Worm (Caenorhabditis elegans): ENCODE measurements around the gene T14G8.2.

The T14G8.2 gene

ce11 chrX:12889837-12890449, 32.1 kb downstream of the T14G8.2 start:
- TF ChIP-seq nhr-129 (tag; optimal IDR thresholded peaks at IDR 0.05) (peak; percentile 95), lsy-2 (tag; optimal IDR thresholded peaks at IDR 0.05) (peak; percentile 41 to 58), sma-3 (GFP tag; optimal IDR thresholded peaks at IDR 0.05) (peak; percentile 50), lin-13 (GFP tag; optimal IDR thresholded peaks at IDR 0.05) (peak; percentile 41), sem-4 (tag; optimal IDR thresholded peaks at IDR 0.05) (peak; percentile 42), nhr-21 (tag; optimal IDR thresholded peaks at IDR 0.05) (peak; percentile 81), nhr-25 (tag; optimal IDR thresholded peaks at IDR 0.05) (peak; percentile 24), elt-3 (tag; optimal IDR thresholded peaks at IDR 0.05) (no peak), mdl-1 (tag; optimal IDR thresholded peaks at IDR 0.05) (peak in 1 of 2 experiments; percentile 55), C34F6.9 (tag; optimal IDR thresholded peaks at IDR 0.05) (peak; percentile 71), mab-5 (tag; optimal IDR thresholded peaks at IDR 0.05) (no peak), sma-9 (GFP tag; optimal IDR thresholded peaks at IDR 0.05) (peak; percentile 85), sma-9 (tag; optimal IDR thresholded peaks at IDR 0.05) (no peak), nhr-237 (tag; optimal IDR thresholded peaks at IDR 0.05) (no peak), R02D3.7 (tag; optimal IDR thresholded peaks at IDR 0.05) (no peak), egl-27 (tag; optimal IDR thresholded peaks at IDR 0.05) (peak; percentile 59), fos-1 (tag; optimal IDR thresholded peaks at IDR 0.05) (peak; percentile 42), ztf-4 (tag; optimal IDR thresholded peaks at IDR 0.05) (no peak), ztf-1 (GFP tag; conservative IDR thresholded peaks at IDR 0.05) (no peak), peb-1 (tag; optimal IDR thresholded peaks at IDR 0.05) (no peak), ceh-16 (tag; optimal IDR thresholded peaks at IDR 0.05) (peak; percentile 9), ama-1 (optimal IDR thresholded peaks at IDR 0.05) (no peak), skn-1 (tag; optimal IDR thresholded peaks at IDR 0.05) (no peak), zag-1 (tag; optimal IDR thresholded peaks at IDR 0.05) (peak; percentile 27), F13H6.1 (tag; optimal IDR thresholded peaks at IDR 0.05) (peak; percentile 56), Y55F3AM.14 (GFP tag; optimal IDR thresholded peaks at IDR 0.05) (peak; percentile 61), dmd-4 (tag; optimal IDR thresholded peaks at IDR 0.05) (no peak), aly-2 (tag; optimal IDR thresholded peaks at IDR 0.05) (no peak), blmp-1 (tag; optimal IDR thresholded peaks at IDR 0.05; ENCODE audit: insufficient read depth) (peak; percentile 24), unc-55 (GFP tag; optimal IDR thresholded peaks at IDR 0.05) (peak; percentile 84), nhr-12 (tag; optimal IDR thresholded peaks at IDR 0.05) (no peak), nhr-23 (tag; optimal IDR thresholded peaks at IDR 0.05) (no peak), alr-1 (tag; optimal IDR thresholded peaks at IDR 0.05) (no peak), gmeb-1 (tag; optimal IDR thresholded peaks at IDR 0.05) (peak; percentile 31), crh-2 (tag; optimal IDR thresholded peaks at IDR 0.05) (peak; percentile 51), nhr-11 (tag; optimal IDR thresholded peaks at IDR 0.05) (no peak), lin-11 (tag; optimal IDR thresholded peaks at IDR 0.05) (peak; percentile 86)

ce11 chrX:12899140-12899888, 41.5 kb downstream of the T14G8.2 start:
- TF ChIP-seq nhr-10 (tag; optimal IDR thresholded peaks at IDR 0.05): no peak
- TF ChIP-seq snpc-4 (tag; optimal IDR thresholded peaks at IDR 0.05): no peak
- TF ChIP-seq unc-55 (GFP tag; optimal IDR thresholded peaks at IDR 0.05): peak; percentile 76
- TF ChIP-seq nhr-23 (tag; optimal IDR thresholded peaks at IDR 0.05): no peak
- peak; percentile 68 for TF ChIP-seq nhr-129 (tag; optimal IDR thresholded peaks at IDR 0.05)
- TF ChIP-seq nhr-25 (tag; optimal IDR thresholded peaks at IDR 0.05): peak; percentile 0
- TF ChIP-seq unc-62 (GFP tag; optimal IDR thresholded peaks at IDR 0.05): no peak
- peak; percentile 12 for TF ChIP-seq F13H6.1 (tag; optimal IDR thresholded peaks at IDR 0.05)
- no peak for TF ChIP-seq crh-2 (tag; optimal IDR thresholded peaks at IDR 0.05)
- TF ChIP-seq lsy-2 (tag; optimal IDR thresholded peaks at IDR 0.05): peak in 1 of 2 experiments; percentile 30
- peak; percentile 32 for TF ChIP-seq nhr-21 (tag; optimal IDR thresholded peaks at IDR 0.05)
- peak; percentile 47 for TF ChIP-seq sma-9 (GFP tag; optimal IDR thresholded peaks at IDR 0.05)
- TF ChIP-seq sma-9 (tag; optimal IDR thresholded peaks at IDR 0.05): no peak
- peak; percentile 42 for TF ChIP-seq C34F6.9 (tag; optimal IDR thresholded peaks at IDR 0.05)

Measured in whole organism, L2 larva.